Worm (Caenorhabditis elegans): ENCODE data around the gene EGAP2.2.

The EGAP2.2 gene

DNA sequence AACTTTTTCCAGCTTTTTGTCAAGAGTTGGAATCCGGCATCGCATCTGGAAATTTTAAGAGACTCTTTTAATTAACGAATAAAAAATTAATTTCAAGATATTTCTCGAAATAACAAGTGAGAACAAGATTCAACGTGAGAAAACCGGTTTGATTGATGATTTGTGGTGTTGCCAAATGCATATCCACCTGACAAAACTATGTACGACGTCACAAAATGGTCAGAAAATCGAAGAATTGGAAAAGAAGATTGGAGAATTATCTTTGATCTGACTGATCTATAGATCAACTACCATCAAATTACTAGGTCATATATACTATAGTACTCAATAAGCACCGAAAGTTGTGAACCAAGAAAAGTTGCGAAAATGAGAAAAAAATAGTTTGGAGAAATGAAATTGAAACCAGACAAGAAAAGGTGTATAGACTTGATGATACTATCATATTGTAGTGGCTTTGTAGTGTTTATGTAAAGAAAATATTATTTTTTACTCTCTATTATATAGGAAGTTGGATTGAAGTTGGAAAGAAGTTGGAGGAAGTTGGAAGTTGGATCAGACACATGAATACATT is 17.2 kb downstream of the EGAP2.2 start, which contains the start of gene ptr-6 (continued):
- TF ChIP-seq daf-16 (GFP tag; optimal IDR thresholded peaks at IDR 0.05), result no peak
- no peak for TF ChIP-seq daf-16 (tag; optimal IDR thresholded peaks at IDR 0.05)
- no peak for TF ChIP-seq fkh-10 (GFP tag; optimal IDR thresholded peaks at IDR 0.05)
- TF ChIP-seq F26F4.8 (GFP tag; conservative IDR thresholded peaks at IDR 0.05), result no peak
- no peak for TF ChIP-seq mep-1 (tag; optimal IDR thresholded peaks at IDR 0.05)
- no peak for TF ChIP-seq daf-12 (tag; optimal IDR thresholded peaks at IDR 0.05)
- no peak for TF ChIP-seq vab-7 (GFP tag; IDR thresholded peaks at IDR 0.05)
- TF ChIP-seq aha-1 (tag), result peak; percentile 50
- no peak for TF ChIP-seq F44E2.7 (GFP tag; IDR thresholded peaks at IDR 0.05)
- peak; percentile 29 for TF ChIP-seq nhr-48 (tag; optimal IDR thresholded peaks at IDR 0.05)
- no peak for TF ChIP-seq dve-1 (tag; optimal IDR thresholded peaks at IDR 0.05; ENCODE audit: insufficient read depth)
- TF ChIP-seq lin-15B (tag; optimal IDR thresholded peaks at IDR 0.05), result no peak
- TF ChIP-seq unc-130 (GFP tag; optimal IDR thresholded peaks at IDR 0.05), result no peak
- TF ChIP-seq ces-1 (GFP tag; optimal IDR thresholded peaks at IDR 0.05), result no peak
- no peak for TF ChIP-seq php-3 (GFP tag; IDR thresholded peaks at IDR 0.05)
- no peak for TF ChIP-seq mxl-3 (GFP tag; optimal IDR thresholded peaks at IDR 0.05)
- TF ChIP-seq lim-7 (GFP tag; IDR thresholded peaks at IDR 0.05), result no peak
- TF ChIP-seq rbr-2 (tag; optimal IDR thresholded peaks at IDR 0.05), result no peak
- no peak for TF ChIP-seq nhr-237 (tag; optimal IDR thresholded peaks at IDR 0.05)
- TF ChIP-seq daf-8 (GFP tag; IDR thresholded peaks at IDR 0.05), result no peak
- TF ChIP-seq zip-2 (tag; optimal IDR thresholded peaks at IDR 0.05), result no peak
- no peak for TF ChIP-seq Y75B8A.6 (GFP tag; IDR thresholded peaks at IDR 0.05)
- TF ChIP-seq hlh-11 (tag; optimal IDR thresholded peaks at IDR 0.05), result peak; percentile 16
- no peak for TF ChIP-seq Y48G9A.11 (GFP tag; IDR thresholded peaks at IDR 0.05)
- peak; percentile 3 for TF ChIP-seq nhr-28 (tag; optimal IDR thresholded peaks at IDR 0.05)
- TF ChIP-seq madf-9 (GFP tag; conservative IDR thresholded peaks at IDR 0.05), result no peak
- no peak for TF ChIP-seq tra-1 (GFP tag; IDR thresholded peaks at IDR 0.05)
- no peak for TF ChIP-seq fos-1 (tag; optimal IDR thresholded peaks at IDR 0.05)
- TF ChIP-seq T20F7.1 (GFP tag; optimal IDR thresholded peaks at IDR 0.05), result no peak
- TF ChIP-seq ztf-11 (tag; optimal IDR thresholded peaks at IDR 0.05), result no peak
- no peak for TF ChIP-seq ctbp-1 (GFP tag; IDR thresholded peaks at IDR 0.05)

DNA sequence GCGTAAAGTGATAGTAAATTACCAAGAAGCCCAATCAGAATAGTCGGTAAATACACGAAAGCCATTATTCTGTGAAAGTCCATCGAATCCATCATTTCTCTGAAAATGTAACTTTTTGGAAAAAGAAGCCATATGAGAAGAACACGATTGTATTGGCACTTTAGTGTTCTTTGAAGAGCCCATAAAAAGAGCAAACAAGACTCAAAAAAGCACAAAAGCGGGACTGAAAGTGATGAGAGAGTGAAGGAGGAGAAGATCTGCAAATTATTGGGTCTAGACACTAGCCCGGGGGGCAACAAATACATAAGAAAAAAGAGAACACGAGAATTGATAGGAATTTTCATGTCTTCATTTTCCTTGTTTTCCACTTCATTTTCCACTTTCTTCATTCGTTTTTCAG is 25.7 kb downstream of the EGAP2.2 start, which contains the start of gene frpr-4:
Gene frpr-4 (minus strand): TSS at position 101 of the 400 bp plus-strand sequence.
- no peak for TF ChIP-seq daf-16 (GFP tag; optimal IDR thresholded peaks at IDR 0.05)
- no peak for TF ChIP-seq daf-16 (tag; optimal IDR thresholded peaks at IDR 0.05)
- TF ChIP-seq duxl-1 (tag; optimal IDR thresholded peaks at IDR 0.05; ENCODE audit: poor library complexity), result no peak
- no peak for TF ChIP-seq hmg-1.1 (GFP tag; IDR thresholded peaks at IDR 0.05)
- no peak for TF ChIP-seq gei-8 (GFP tag; optimal IDR thresholded peaks at IDR 0.05)
- TF ChIP-seq nhr-77 (tag; optimal IDR thresholded peaks at IDR 0.05), result no peak
- TF ChIP-seq rbr-2 (tag; optimal IDR thresholded peaks at IDR 0.05), result no peak
- TF ChIP-seq mxl-2 (GFP tag; conservative IDR thresholded peaks at IDR 0.05), result no peak
- no peak for TF ChIP-seq unc-130 (GFP tag; optimal IDR thresholded peaks at IDR 0.05)
- no peak for TF ChIP-seq nhr-11 (tag; optimal IDR thresholded peaks at IDR 0.05)
- TF ChIP-seq Y48G9A.11 (GFP tag; IDR thresholded peaks at IDR 0.05), result no peak
- TF ChIP-seq skn-1 (tag; optimal IDR thresholded peaks at IDR 0.05), result no peak
- no peak for TF ChIP-seq Y75B8A.6 (GFP tag; IDR thresholded peaks at IDR 0.05)
- TF ChIP-seq lin-15B (tag; optimal IDR thresholded peaks at IDR 0.05), result no peak
- no peak for TF ChIP-seq F49E8.2 (tag; optimal IDR thresholded peaks at IDR 0.05; ENCODE audit: borderline replicate concordance)
- no peak for TF ChIP-seq nhr-102 (tag; optimal IDR thresholded peaks at IDR 0.05)
- no peak for TF ChIP-seq nhr-6 (tag; optimal IDR thresholded peaks at IDR 0.05)
- TF ChIP-seq vab-7 (GFP tag; IDR thresholded peaks at IDR 0.05), result no peak
- TF ChIP-seq nhr-25 (tag; optimal IDR thresholded peaks at IDR 0.05; ENCODE audit: borderline replicate concordance, insufficient read depth), result no peak
- no peak for TF ChIP-seq lim-7 (GFP tag; IDR thresholded peaks at IDR 0.05)

Measured in whole organism, L4 larva.